Fruit fly (Drosophila melanogaster): Measurements from ENCODE around the gene CG31370.

DNA sequence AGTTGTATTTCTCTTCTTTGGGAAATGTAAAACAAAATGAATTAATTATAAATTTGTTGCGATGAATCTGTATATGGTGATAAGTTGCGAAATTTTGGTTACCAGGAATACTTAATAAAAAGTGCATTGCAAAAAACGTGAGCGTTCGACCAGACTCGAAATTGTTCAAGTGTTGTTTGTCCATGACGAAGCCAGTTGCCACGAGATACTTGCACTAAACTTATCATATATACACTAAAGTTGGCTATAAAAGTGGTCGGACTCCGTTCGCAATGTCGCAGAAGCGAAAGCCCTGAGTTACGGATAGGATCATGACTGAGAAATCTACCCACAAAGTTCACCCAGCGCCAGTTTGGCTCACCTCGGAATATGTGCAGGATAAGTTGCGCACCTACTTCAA is 28.7 kb upstream of the CG31370 start, which contains the start of gene CG11878:
- TF ChIP-seq CG11085 (GFP tag; IDR thresholded peaks at IDR 0.05) = no peak
- TF ChIP-seq CG10321 (GFP tag; IDR thresholded peaks at IDR 0.05) = no peak
- no peak for TF ChIP-seq fd64A (GFP tag; optimal IDR thresholded peaks at IDR 0.05)
- no peak for TF ChIP-seq CG1024 (GFP tag; IDR thresholded peaks at IDR 0.05)
- TF ChIP-seq Elba2 (GFP tag; optimal IDR thresholded peaks at IDR 0.05) = no peak
- TF ChIP-seq Lim3 (GFP tag; IDR thresholded peaks at IDR 0.05) = no peak
- TF ChIP-seq Hr78 (GFP tag; optimal IDR thresholded peaks at IDR 0.05) = no peak
- TF ChIP-seq NfI (GFP tag; optimal IDR thresholded peaks at IDR 0.05) = no peak
- no peak for TF ChIP-seq az2 (GFP tag; optimal IDR thresholded peaks at IDR 0.05)
- no peak for TF ChIP-seq Abd-B (GFP tag; optimal IDR thresholded peaks at IDR 0.05)
- TF ChIP-seq tin (GFP tag; optimal IDR thresholded peaks at IDR 0.05) = no peak

Measured in whole organism, embryonic.